Worm (Caenorhabditis elegans) whole organism, L2 larva: ENCODE results near the gene C33D9.3.

Experiments
- R02D3.7 ChIP-seq: fragments of 150-350 bp; optimal IDR thresholded peaks from 2 replicates; lab custom pipeline; 2014; ENCODE audit warnings: missing biosample characterization, missing genetic modification characterization
- ZK546.5 ChIP-seq: sonication (generic microtip); optimal IDR thresholded peaks from 2 replicates; lab custom pipeline; 2017; ENCODE audit warnings: missing biosample characterization, missing genetic modification characterization
- ceh-16 ChIP-seq: fragments of 150-350 bp; optimal IDR thresholded peaks from 2 replicates; lab custom pipeline; 2014; ENCODE audit warnings: missing biosample characterization, missing genetic modification characterization
- ceh-82 ChIP-seq: fragments of 150-350 bp; optimal IDR thresholded peaks from 2 replicates; lab custom pipeline; 2014; ENCODE audit warnings: missing biosample characterization, missing genetic modification characterization
- crh-2 ChIP-seq: sonication (generic microtip); optimal IDR thresholded peaks from 2 replicates; lab custom pipeline; 2017; ENCODE audit warnings: missing biosample characterization, missing genetic modification characterization
- elt-1 ChIP-seq: fragments of 150-350 bp; optimal IDR thresholded peaks from 2 replicates; lab custom pipeline; 2014; ENCODE audit warnings: missing biosample characterization, missing genetic modification characterization
- lin-13 ChIP-seq: fragments of 150-350 bp; optimal IDR thresholded peaks from 2 replicates; lab custom pipeline; 2014; ENCODE audit warnings: missing biosample characterization, missing genetic modification reagents, missing genetic modification characterization
- lin-39 ChIP-seq: fragments of 150-350 bp; optimal IDR thresholded peaks from 2 replicates; lab custom pipeline; 2014; ENCODE audit warnings: missing biosample characterization, missing genetic modification reagents, missing genetic modification characterization
- mab-5 ChIP-seq: fragments of 150-350 bp; optimal IDR thresholded peaks from 2 replicates; lab custom pipeline; 2014; ENCODE audit warnings: missing biosample characterization, missing genetic modification characterization
- nhr-11 ChIP-seq: fragments of 150-350 bp; optimal IDR thresholded peaks from 2 replicates; lab custom pipeline; 2014; ENCODE audit warnings: missing biosample characterization, missing genetic modification characterization
- sma-9 ChIP-seq, 2 experiments: fragments of 150-350 bp in 1 of 2; sonication (generic microtip) in 1 of 2; optimal IDR thresholded peaks; 2 replicates each; lab custom pipeline; 2014 to 2016; ENCODE audit warnings: missing genetic modification characterization in 2 of 2, mild to moderate bottlenecking in 1 of 2, missing biosample characterization in 1 of 2, missing compliant biosample characterization in 1 of 2, missing genetic modification reagents in 1 of 2, moderate library complexity in 1 of 2
- unc-39 ChIP-seq: fragments of 150-350 bp; optimal IDR thresholded peaks from 2 replicates; lab custom pipeline; 2014; ENCODE audit warnings: missing biosample characterization, missing genetic modification characterization
- ztf-11 ChIP-seq: sonication (generic microtip); optimal IDR thresholded peaks from 2 replicates; lab custom pipeline; 2017; ENCODE audit warnings: missing biosample characterization, missing genetic modification characterization

ce11 chrIV:8822598-8822997 is 29.9 kb upstream of the C33D9.3 start:
- TF ChIP-seq unc-39 (tag; lab: Kevin White, UChicago): no peak
- peak; percentile 24 for TF ChIP-seq crh-2 (tag; lab: Kevin White, UChicago)
- TF ChIP-seq R02D3.7 (tag; lab: Kevin White, UChicago): no peak
- no peak for TF ChIP-seq nhr-11 (tag; lab: Kevin White, UChicago)
- TF ChIP-seq ztf-11 (tag; lab: Kevin White, UChicago): no peak
- TF ChIP-seq ceh-82 (tag; lab: Kevin White, UChicago): no peak
- peak; percentile 13 for TF ChIP-seq lin-13 (GFP tag; lab: Kevin White, UChicago)
- TF ChIP-seq elt-1 (tag; lab: Kevin White, UChicago): no peak
- no peak for TF ChIP-seq mab-5 (tag; lab: Kevin White, UChicago)
- TF ChIP-seq ZK546.5: no peak
- TF ChIP-seq sma-9 (GFP tag; optimal IDR thresholded peaks at IDR 0.05; lab: Kevin White, UChicago): no peak
- TF ChIP-seq sma-9 (tag; optimal IDR thresholded peaks at IDR 0.05; lab: Kevin White, UChicago): no peak
- TF ChIP-seq lin-39: no peak
- TF ChIP-seq ceh-16 (tag; lab: Kevin White, UChicago): no peak
